Worm (Caenorhabditis elegans): ENCODE results near the gene ZC204.12.

- no peak for TF ChIP-seq him-1 (tag; optimal IDR thresholded peaks at IDR 0.05)
- TF ChIP-seq W03F9.2 (tag; optimal IDR thresholded peaks at IDR 0.05), result no peak
- TF ChIP-seq dao-5 (tag; optimal IDR thresholded peaks at IDR 0.05), result no peak
Measured at ce11 chrII:1663516-1663915, 6.4 kb upstream of the ZC204.12 start, which contains the start of gene duxl-1.

Data from whole organism, L4/young adult.